Fruit fly (Drosophila melanogaster) whole organism, wandering third instar larva: ENCODE results near the gene CG13375.

Experiments used
- CG32264 ChIP-seq: fragments of 200-800 bp; sonication (Bioruptor generic); optimal IDR thresholded peaks from 2 replicates; lab custom pipeline; 2016; ENCODE audit warnings: missing biosample characterization, missing genetic modification characterization
- CG9705 ChIP-seq: fragments of 200-800 bp; sonication (Bioruptor generic); optimal IDR thresholded peaks from 2 replicates; lab custom pipeline; 2018; ENCODE audit warnings: missing biosample characterization, mild to moderate bottlenecking, missing genetic modification characterization
- Dfd ChIP-seq: fragments of >200 bp; optimal IDR thresholded peaks from 2 replicates; lab custom pipeline; 2017; ENCODE audit warnings: missing biosample characterization, missing genetic modification characterization
- Dif ChIP-seq: fragments of 200-275, 200-300 bp; sonication (Bioruptor generic); optimal IDR thresholded peaks from 2 replicates; lab custom pipeline; 2018; ENCODE audit warnings: missing biosample characterization, missing genetic modification characterization; ENCODE audit not compliant: partially characterized antibody
- GATAd ChIP-seq: sonication (Bioruptor generic); optimal IDR thresholded peaks from 2 replicates; lab custom pipeline; 2016; ENCODE audit warnings: missing biosample characterization, missing genetic modification characterization
- HLH106 ChIP-seq: fragments of 200-800 bp; optimal IDR thresholded peaks from 3 replicates; lab custom pipeline; 2019; ENCODE audit warnings: missing biosample characterization, mild to moderate bottlenecking, missing genetic modification characterization, moderate library complexity
- Hnf4 ChIP-seq: fragments of 200-800 bp; sonication (Bioruptor generic); optimal IDR thresholded peaks from 2 replicates; lab custom pipeline; 2016; ENCODE audit warnings: missing biosample characterization, mild to moderate bottlenecking, missing genetic modification characterization
- Hr78 ChIP-seq: fragments of >200 bp; optimal IDR thresholded peaks from 2 replicates; lab custom pipeline; 2017; ENCODE audit warnings: missing biosample characterization, missing genetic modification characterization
- Hr83 ChIP-seq: fragments of 200-300 bp; sonication (Bioruptor generic); optimal IDR thresholded peaks from 2 replicates; lab custom pipeline; 2016; ENCODE audit warnings: missing biosample characterization, mild to moderate bottlenecking, missing genetic modification characterization, moderate library complexity; ENCODE audit not compliant: poor library complexity, severe bottlenecking
- N ChIP-seq: fragments of >200 bp; optimal IDR thresholded peaks from 2 replicates; lab custom pipeline; 2018; ENCODE audit warnings: missing biosample characterization, missing external identifiers, missing genetic modification characterization
- OdsH ChIP-seq: fragments of 200-800 bp; sonication (Bioruptor generic); optimal IDR thresholded peaks from 2 replicates; lab custom pipeline; 2016; ENCODE audit warnings: missing biosample characterization, mild to moderate bottlenecking, missing genetic modification characterization
- Rel ChIP-seq, 2 experiments: fragments of 200-800 bp; sonication (Bioruptor generic) in 1 of 2; optimal IDR thresholded peaks; 2 replicates in 1 of 2; 3 replicates in 1 of 2; lab custom pipeline; 2016 to 2019; ENCODE audit warnings: mild to moderate bottlenecking in 2 of 2, missing biosample characterization in 2 of 2, missing genetic modification characterization in 2 of 2, moderate library complexity in 1 of 2
- Sp1 ChIP-seq: fragments of 200-800 bp; sonication (Bioruptor generic); optimal IDR thresholded peaks from 3 replicates; lab custom pipeline; 2019; ENCODE audit warnings: missing biosample characterization, mild to moderate bottlenecking, missing genetic modification characterization, moderate library complexity
- Vsx2 ChIP-seq: fragments of 200-300, 225-300 bp; sonication (Bioruptor generic); optimal IDR thresholded peaks from 2 replicates; lab custom pipeline; 2018; ENCODE audit warnings: missing biosample characterization, missing genetic modification characterization; ENCODE audit not compliant: partially characterized antibody
- br ChIP-seq: fragments of 200-800 bp; sonication (Bioruptor generic); optimal IDR thresholded peaks from 2 replicates; lab custom pipeline; 2016; ENCODE audit warnings: missing biosample characterization, missing genetic modification characterization
- brk ChIP-seq: fragments of 200-800 bp; sonication (Bioruptor generic); optimal IDR thresholded peaks from 2 replicates; lab custom pipeline; 2016; ENCODE audit warnings: missing biosample characterization, mild to moderate bottlenecking, missing genetic modification characterization
- dl ChIP-seq, 2 experiments: fragments of 175-275, 200-275 bp in 1 of 2; fragments of 200-275 bp in 1 of 2; sonication (Bioruptor generic); optimal IDR thresholded peaks; lab custom pipeline; 2018; ENCODE audit warnings: mild to moderate bottlenecking in 2 of 2, missing biosample characterization in 2 of 2, missing genetic modification characterization in 2 of 2, moderate library complexity in 2 of 2; ENCODE audit not compliant: partially characterized antibody in 2 of 2, insufficient read depth in 1 of 2
- dmrt93B ChIP-seq: fragments of 200-800 bp; sonication (Bioruptor generic); optimal IDR thresholded peaks from 2 replicates; lab custom pipeline; 2018; ENCODE audit warnings: missing biosample characterization, mild to moderate bottlenecking, missing genetic modification characterization
- dsf ChIP-seq: sonication (Bioruptor generic); optimal IDR thresholded peaks from 2 replicates; lab custom pipeline; 2016; ENCODE audit warnings: missing biosample characterization, missing genetic modification characterization, borderline replicate concordance
- foxo ChIP-seq, 2 experiments: fragments of 200-800 bp; sonication (Bioruptor generic); optimal IDR thresholded peaks; 2 replicates in 1 of 2; 3 replicates in 1 of 2; lab custom pipeline; 2016 to 2017; ENCODE audit warnings: missing biosample characterization in 2 of 2, missing genetic modification characterization in 2 of 2
- fru ChIP-seq: fragments of 200-800 bp; sonication (Bioruptor generic); optimal IDR thresholded peaks from 3 replicates; lab custom pipeline; 2016; ENCODE audit warnings: missing biosample characterization, mild to moderate bottlenecking, missing genetic modification characterization
- h ChIP-seq: fragments of 200-800 bp; sonication (Bioruptor generic); optimal IDR thresholded peaks from 3 replicates; lab custom pipeline; 2016; ENCODE audit warnings: missing biosample characterization, mild to moderate bottlenecking, missing genetic modification characterization
- sage ChIP-seq: fragments of 200-800 bp; sonication (Bioruptor generic); optimal IDR thresholded peaks from 2 replicates; lab custom pipeline; 2016; ENCODE audit warnings: missing biosample characterization, mild to moderate bottlenecking, missing genetic modification characterization
- sv ChIP-seq: fragments of 200-800 bp; sonication (Bioruptor generic); optimal IDR thresholded peaks from 3 replicates; lab custom pipeline; 2016; ENCODE audit warnings: missing biosample characterization, missing genetic modification characterization
- usp ChIP-seq: fragments of >200 bp; optimal IDR thresholded peaks from 2 replicates; lab custom pipeline; 2017; ENCODE audit warnings: missing biosample characterization, missing genetic modification characterization
- woc ChIP-seq: sonication (Bioruptor generic); optimal IDR thresholded peaks from 2 replicates; lab custom pipeline; 2016; ENCODE audit warnings: missing biosample characterization, mild to moderate bottlenecking, missing genetic modification characterization

CG13375 gene

dm6 chrX:338123-338527 lies 43.4 kb upstream of the CG13375 start:
- TF ChIP-seq foxo (GFP tag; optimal IDR thresholded peaks at IDR 0.05; lab: Kevin White, UChicago): peak in 1 of 2 experiments; percentile 14
- TF ChIP-seq Sp1 (GFP tag; lab: Kevin White, UChicago): peak; percentile 27
- TF ChIP-seq sv (GFP tag; lab: Kevin White, UChicago): no peak
- no peak for TF ChIP-seq CG32264 (GFP tag; lab: Kevin White, UChicago)
- TF ChIP-seq HLH106 (tag; lab: Kevin White, UChicago): peak; percentile 31
- TF ChIP-seq, all 38 proteins: peak for 3

DNA sequence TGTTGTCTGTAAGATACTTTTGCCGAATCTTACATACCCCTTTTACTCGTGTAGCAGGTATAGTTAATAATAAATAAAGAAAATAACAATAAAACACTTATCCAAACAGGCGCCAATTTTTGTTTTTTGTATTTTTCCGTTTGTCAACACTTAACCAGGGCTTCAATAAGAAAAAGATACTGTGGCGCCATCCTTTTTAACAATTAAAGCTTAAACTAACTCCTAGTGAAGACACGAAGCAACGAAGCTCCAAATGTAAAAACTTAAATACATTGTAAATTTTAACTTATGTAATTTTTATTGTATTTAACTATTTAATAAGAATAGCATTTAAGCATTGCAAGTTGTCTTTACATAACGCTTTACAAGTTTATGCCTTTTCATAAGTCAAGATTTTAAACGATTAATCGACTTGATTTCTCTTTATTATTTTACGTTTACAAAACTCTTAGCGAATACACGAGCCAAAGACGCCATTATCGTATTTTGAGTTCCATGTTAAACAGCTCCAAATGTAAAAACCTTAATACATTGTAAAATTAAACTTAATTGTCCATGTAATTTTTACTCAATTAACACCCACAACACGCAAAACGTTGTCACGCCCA lies 42.0 kb upstream of the CG13375 start:
- TF ChIP-seq Hr83 (GFP tag; lab: Kevin White, UChicago): peak; percentile 4
- peak; percentile 41 for TF ChIP-seq Hnf4 (GFP tag; lab: Kevin White, UChicago)
- no peak for TF ChIP-seq Dfd (GFP tag; lab: Kevin White, UChicago)
- peak in 1 of 2 experiments; percentile 16 for TF ChIP-seq foxo (GFP tag; optimal IDR thresholded peaks at IDR 0.05; lab: Kevin White, UChicago)

dm6 chrX:334624-335292 lies 40.0 kb upstream of the CG13375 start:
- TF ChIP-seq fru (GFP tag; lab: Kevin White, UChicago) (peak; percentile 10), GATAd (GFP tag; lab: Kevin White, UChicago) (no peak), Hr78 (GFP tag; lab: Kevin White, UChicago) (no peak), usp (no peak), Vsx2 (GFP tag; lab: Kevin White, UChicago) (peak; percentile 59), Hnf4 (GFP tag; lab: Kevin White, UChicago) (no peak), CG9705 (GFP tag; lab: Kevin White, UChicago) (no peak), h (peak; percentile 7), N (no peak), dmrt93B (GFP tag; lab: Kevin White, UChicago) (no peak), Dif (GFP tag; lab: Kevin White, UChicago) (peak; percentile 20), foxo (GFP tag; optimal IDR thresholded peaks at IDR 0.05; lab: Kevin White, UChicago) (peak in 1 of 2 experiments; percentile 10), dl (GFP tag; optimal IDR thresholded peaks at IDR 0.05; lab: Kevin White, UChicago; ENCODE audit: insufficient read depth in 1 of 2, partially characterized antibody in 2 of 2) (peak; percentile 26 to 50), sage (GFP tag; lab: Kevin White, UChicago) (no peak), Dfd (GFP tag; lab: Kevin White, UChicago) (no peak)

- TF ChIP-seq br (GFP tag; lab: Kevin White, UChicago): no peak
- no peak for TF ChIP-seq dl (GFP tag; optimal IDR thresholded peaks at IDR 0.05; lab: Kevin White, UChicago; ENCODE audit: insufficient read depth in 1 of 2, partially characterized antibody in 2 of 2)
- no peak for TF ChIP-seq Vsx2 (GFP tag; lab: Kevin White, UChicago)
- TF ChIP-seq Dfd (GFP tag; lab: Kevin White, UChicago): no peak
- TF ChIP-seq brk (GFP tag; lab: Kevin White, UChicago): no peak
- no peak for TF ChIP-seq dmrt93B (GFP tag; lab: Kevin White, UChicago)
- TF ChIP-seq OdsH (GFP tag; lab: Kevin White, UChicago): no peak
- no peak for TF ChIP-seq Dif (GFP tag; lab: Kevin White, UChicago)
- no peak for TF ChIP-seq Hr78 (GFP tag; lab: Kevin White, UChicago)
- TF ChIP-seq foxo (GFP tag; optimal IDR thresholded peaks at IDR 0.05; lab: Kevin White, UChicago): no peak
- no peak for TF ChIP-seq GATAd (GFP tag; lab: Kevin White, UChicago)
- TF ChIP-seq Hnf4 (GFP tag; lab: Kevin White, UChicago): no peak
- no peak for TF ChIP-seq dsf
Observed at dm6 chrX:333942-334341, 39.2 kb upstream of the CG13375 start.

DNA sequence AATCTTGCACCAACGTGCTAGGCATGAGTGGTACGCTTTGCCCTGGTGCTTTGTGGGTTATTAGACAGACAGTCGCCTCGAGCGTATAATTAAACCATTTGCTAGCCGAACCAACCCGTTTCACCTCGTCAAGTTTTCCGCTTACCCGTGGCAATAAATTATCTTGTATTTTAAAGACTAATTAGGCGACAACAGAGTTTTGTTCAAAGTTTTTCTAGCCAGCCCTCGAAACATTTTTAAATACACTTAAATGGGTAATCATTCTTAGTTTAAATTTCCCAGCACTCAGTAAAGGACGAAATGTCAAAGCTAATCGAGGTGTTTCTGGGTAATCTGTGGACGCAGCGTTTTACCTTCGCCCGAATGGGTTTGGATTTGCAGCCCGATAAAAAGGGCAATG lies 20.1 kb upstream of the CG13375 start, which contains the start of gene Or1a:
Or1a (plus strand) TSS at position 301 of the 400 bp plus-strand sequence.
- TF ChIP-seq Rel (GFP tag; optimal IDR thresholded peaks at IDR 0.05; lab: Kevin White, UChicago): no peak
- no peak for TF ChIP-seq Rel (tag; optimal IDR thresholded peaks at IDR 0.05; lab: Kevin White, UChicago)
- no peak for TF ChIP-seq woc (GFP tag; lab: Kevin White, UChicago)
- TF ChIP-seq brk (GFP tag; lab: Kevin White, UChicago): no peak
